Worm (Caenorhabditis elegans) whole organism, L1 larva: ENCODE data around the gene C25E10.16.

ENCODE experiments used
- aly-2 ChIP-seq: fragments of 150-350 bp; optimal IDR thresholded peaks from 2 replicates; lab custom pipeline; 2014; ENCODE audit warnings: missing biosample characterization, missing genetic modification characterization
- grh-1 ChIP-seq: fragments of 200-800 bp; sonication (Bioruptor generic); IDR thresholded peaks from 2 replicates; pipeline ENCODE4 v1.3.6; 2022; ENCODE audit warnings: missing genetic modification reagents, missing genetic modification characterization, missing compliant biosample characterization
- nhr-237 ChIP-seq: fragments of 150-350 bp; optimal IDR thresholded peaks from 2 replicates; lab custom pipeline; 2014; ENCODE audit warnings: missing biosample characterization, missing genetic modification characterization

- TF ChIP-seq grh-1 (GFP tag; lab: Robert Waterston, UW) (no peak), aly-2 (tag; lab: Kevin White, UChicago) (no peak), nhr-237 (no peak)
Observed at ce11 chrV:9056253-9056652, 3.1 kb downstream of the C25E10.16 start, which contains the start of gene C25E10.10.
